Fruit fly (Drosophila melanogaster) whole organism, embryonic: ENCODE data around the gene CG14340.

Source experiments
- BtbVII ChIP-seq: fragments of 200-800 bp; sonication (Bioruptor generic); optimal IDR thresholded peaks from 3 replicates; lab custom pipeline; 2017; ENCODE audit warnings: missing biosample characterization, mild to moderate bottlenecking, missing genetic modification characterization
- CG12744 ChIP-seq: fragments of 200-800 bp; sonication (Bioruptor generic); optimal IDR thresholded peaks from 2 replicates; lab custom pipeline; 2016; ENCODE audit warnings: missing biosample characterization, missing genetic modification characterization
- CG13123 ChIP-seq: fragments of 200-800 bp; sonication (Bioruptor generic); optimal IDR thresholded peaks from 2 replicates; lab custom pipeline; 2016; ENCODE audit warnings: missing biosample characterization, missing genetic modification characterization
- CG15479 ChIP-seq: fragments of 200-800 bp; sonication (Bioruptor generic); optimal IDR thresholded peaks from 3 replicates; lab custom pipeline; 2019; ENCODE audit warnings: missing biosample characterization, mild to moderate bottlenecking, missing genetic modification characterization, moderate library complexity
- CG31365 ChIP-seq: fragments of 200-800 bp; sonication (Bioruptor generic); optimal IDR thresholded peaks from 2 replicates; lab custom pipeline; 2018; ENCODE audit warnings: missing biosample characterization, mild to moderate bottlenecking, missing genetic modification characterization
- CG3726 ChIP-seq: fragments of 200-800 bp; sonication (Bioruptor generic); IDR thresholded peaks from 3 replicates; pipeline ENCODE4, ENCODE4 v1.3.6; 2022; ENCODE audit warnings: missing biosample characterization, missing genetic modification characterization
- Lhr ChIP-seq: fragments of 200-800 bp; sonication (Bioruptor generic); optimal IDR thresholded peaks from 3 replicates; lab custom pipeline; 2017; ENCODE audit warnings: mild to moderate bottlenecking, missing biosample characterization, missing genetic modification reagents, missing genetic modification characterization
- Lim3 ChIP-seq: fragments of 200-800 bp; sonication (Bioruptor generic); IDR thresholded peaks from 2 replicates; pipeline ENCODE4 v1.3.6; 2022; ENCODE audit warnings: missing biosample characterization, missing genetic modification characterization
- NFAT ChIP-seq: fragments of 200-800 bp; sonication (Bioruptor generic); IDR thresholded peaks from 2 replicates; pipeline ENCODE4 v1.3.6; 2022; ENCODE audit warnings: missing biosample characterization, missing genetic modification characterization
- az2 ChIP-seq: fragments of 200-800 bp; sonication (Bioruptor generic); optimal IDR thresholded peaks from 3 replicates; lab custom pipeline; 2016; ENCODE audit warnings: missing biosample characterization, missing genetic modification characterization
- nom ChIP-seq: fragments of 200-800 bp; sonication (Bioruptor generic); optimal IDR thresholded peaks from 2 replicates; lab custom pipeline; 2017; ENCODE audit warnings: missing biosample characterization, missing genetic modification characterization, mild to moderate bottlenecking, moderate library complexity, missing genetic modification reagents
- sisA ChIP-seq: fragments of 200-800 bp; sonication (Bioruptor generic); IDR thresholded peaks from 2 replicates; pipeline ENCODE4 v1.3.6; 2022; ENCODE audit warnings: missing biosample characterization, missing genetic modification characterization

dm6 chr2L:1157679-1158518 lies 45.2 kb downstream of the CG14340 start, which contains the start of gene capt:
- no peak for TF ChIP-seq CG3726 (GFP tag; lab: Robert Waterston, UW)
- no peak for TF ChIP-seq CG13123
- no peak for TF ChIP-seq CG12744 (GFP tag; lab: Kevin White, UChicago)
- TF ChIP-seq Lim3 = no peak
- peak; percentile 21; the same call in 1 of the 2 replicates for TF ChIP-seq sisA (GFP tag; lab: Robert Waterston, UW)
- TF ChIP-seq nom (GFP tag; lab: Kevin White, UChicago) = no peak
- peak; percentile 38 for TF ChIP-seq CG15479 (GFP tag; lab: Kevin White, UChicago)
- no peak for TF ChIP-seq az2 (GFP tag; lab: Kevin White, UChicago)
- no peak for TF ChIP-seq CG31365 (tag; lab: Kevin White, UChicago)
- peak; percentile 22 for TF ChIP-seq BtbVII
- peak; percentile 45; the same call in 1 of the 2 replicates for TF ChIP-seq NFAT (GFP tag; lab: Robert Waterston, UW)
- TF ChIP-seq Lhr (GFP tag; lab: Kevin White, UChicago) = peak; percentile 12
